Worm (Caenorhabditis elegans) whole organism, L1 larva: ENCODE measurements around the gene F19B10.10.

Experiments
- C04F5.9 ChIP-seq: sonication (generic microtip); optimal IDR thresholded peaks from 2 replicates; lab custom pipeline; 2016; ENCODE audit warnings: missing genetic modification characterization, missing compliant biosample characterization
- C34B4.2 ChIP-seq: sonication (generic microtip); optimal IDR thresholded peaks from 2 replicates; lab custom pipeline; 2017; ENCODE audit warnings: mild to moderate bottlenecking, missing genetic modification characterization, missing compliant biosample characterization
- F16B12.6 ChIP-seq: fragments of 150-350 bp; optimal IDR thresholded peaks from 2 replicates; lab custom pipeline; 2014; ENCODE audit warnings: missing biosample characterization, missing genetic modification characterization
- aly-2 ChIP-seq: fragments of 150-350 bp; optimal IDR thresholded peaks from 2 replicates; lab custom pipeline; 2014; ENCODE audit warnings: missing biosample characterization, missing genetic modification characterization
- ceh-8 ChIP-seq: fragments of 200-800 bp; sonication (Bioruptor generic); optimal IDR thresholded peaks from 2 replicates; lab custom pipeline; 2018; ENCODE audit warnings: mild to moderate bottlenecking, missing genetic modification characterization, moderate library complexity, missing compliant biosample characterization
- ceh-82 ChIP-seq, 3 experiments: fragments of 150-350 bp in 1 of 3; sonication (generic microtip) in 2 of 3; optimal IDR thresholded peaks; 2 replicates each; lab custom pipeline; 2014 to 2017; ENCODE audit warnings: missing biosample characterization in 3 of 3, missing genetic modification characterization in 3 of 3
- ceh-90 ChIP-seq: sonication (generic microtip); optimal IDR thresholded peaks from 2 replicates; lab custom pipeline; 2016; ENCODE audit warnings: missing genetic modification characterization, missing compliant biosample characterization
- dsc-1 ChIP-seq: sonication (generic microtip); optimal IDR thresholded peaks from 2 replicates; lab custom pipeline; 2016; ENCODE audit warnings: mild to moderate bottlenecking, missing genetic modification characterization, missing compliant biosample characterization
- efl-3 ChIP-seq: fragments of 200-800 bp; sonication (Bioruptor generic); optimal IDR thresholded peaks from 2 replicates; lab custom pipeline; 2018; ENCODE audit warnings: mild to moderate bottlenecking, missing genetic modification characterization, missing compliant biosample characterization
- egl-27 ChIP-seq, 2 experiments: fragments of 150-350 bp in 1 of 2; sonication (generic microtip); optimal IDR thresholded peaks; 3 replicates each; lab custom pipeline; 2017 to 2018; ENCODE audit warnings: missing biosample characterization in 2 of 2, missing genetic modification characterization in 2 of 2, missing genetic modification reagents in 2 of 2
- elt-2 ChIP-seq: sonication (generic microtip); optimal IDR thresholded peaks from 2 replicates; lab custom pipeline; 2016; ENCODE audit warnings: missing genetic modification characterization, mild to moderate bottlenecking, inconsistent platforms, missing compliant biosample characterization, missing genetic modification reagents
- elt-3 ChIP-seq, 6 experiments: fragments of 150-350 bp in 1 of 6; sonication (generic microtip); optimal IDR thresholded peaks; 2 replicates each; lab custom pipeline; 2017 to 2018; ENCODE audit warnings: missing biosample characterization in 6 of 6, missing genetic modification characterization in 6 of 6, inconsistent platforms in 1 of 6
- fkh-8 ChIP-seq: sonication (generic microtip); optimal IDR thresholded peaks from 2 replicates; lab custom pipeline; 2016; ENCODE audit warnings: mild to moderate bottlenecking, missing genetic modification characterization, missing compliant biosample characterization
- grh-1 ChIP-seq: fragments of 200-800 bp; sonication (Bioruptor generic); IDR thresholded peaks from 2 replicates; pipeline ENCODE4 v1.3.6; 2022; ENCODE audit warnings: missing genetic modification reagents, missing genetic modification characterization, missing compliant biosample characterization
- hlh-4 ChIP-seq: sonication (generic microtip); optimal IDR thresholded peaks from 2 replicates; lab custom pipeline; 2016; ENCODE audit warnings: mild to moderate bottlenecking, missing genetic modification characterization, missing compliant biosample characterization
- jun-1 ChIP-seq: fragments of 150-350 bp; optimal IDR thresholded peaks from 2 replicates; lab custom pipeline; 2014; ENCODE audit warnings: missing biosample characterization, missing genetic modification reagents, missing genetic modification characterization
- lin-13 ChIP-seq: fragments of 150-350 bp; optimal IDR thresholded peaks from 2 replicates; lab custom pipeline; 2014; ENCODE audit warnings: missing biosample characterization, missing genetic modification reagents, missing genetic modification characterization
- lin-15B ChIP-seq: fragments of 150-350 bp; sonication (generic microtip); optimal IDR thresholded peaks from 3 replicates; lab custom pipeline; 2014; ENCODE audit warnings: missing biosample characterization, missing genetic modification characterization
- lin-39 ChIP-seq: fragments of 150-350 bp; optimal IDR thresholded peaks from 2 replicates; lab custom pipeline; 2014; ENCODE audit warnings: missing biosample characterization, missing genetic modification reagents, missing genetic modification characterization
- lir-3 ChIP-seq: sonication (generic microtip); optimal IDR thresholded peaks from 2 replicates; lab custom pipeline; 2016; ENCODE audit warnings: mild to moderate bottlenecking, missing genetic modification characterization, moderate library complexity, missing compliant biosample characterization; ENCODE audit not compliant: poor library complexity
- mab-9 ChIP-seq: fragments of 200-800 bp; sonication (Bioruptor generic); IDR thresholded peaks from 2 replicates; pipeline ENCODE4 v1.3.6; 2022; ENCODE audit warnings: missing genetic modification reagents, missing genetic modification characterization, missing compliant biosample characterization
- mdl-1 ChIP-seq, 2 experiments: fragments of 150-350 bp; optimal IDR thresholded peaks; 2 replicates each; lab custom pipeline; 2014 to 2017; ENCODE audit warnings: missing biosample characterization in 2 of 2, missing genetic modification characterization in 2 of 2, inconsistent platforms in 1 of 2
- nhr-11 ChIP-seq: fragments of 150-350 bp; optimal IDR thresholded peaks from 2 replicates; lab custom pipeline; 2014; ENCODE audit warnings: missing biosample characterization, missing genetic modification characterization
- nhr-12 ChIP-seq: sonication (generic microtip); optimal IDR thresholded peaks from 2 replicates; lab custom pipeline; 2017; ENCODE audit warnings: missing biosample characterization, missing genetic modification characterization
- nhr-19 ChIP-seq: fragments of 200-800 bp; sonication (Bioruptor generic); conservative IDR thresholded peaks from 2 replicates; pipeline ENCODE4 v1.3.6; 2022; ENCODE audit warnings: missing genetic modification characterization, missing compliant biosample characterization
- nhr-237 ChIP-seq: fragments of 150-350 bp; optimal IDR thresholded peaks from 2 replicates; lab custom pipeline; 2014; ENCODE audit warnings: missing biosample characterization, missing genetic modification characterization
- nhr-28 ChIP-seq: fragments of 150-350 bp; optimal IDR thresholded peaks from 2 replicates; lab custom pipeline; 2014; ENCODE audit warnings: missing biosample characterization, missing genetic modification characterization
- nhr-84 ChIP-seq: sonication (generic microtip); optimal IDR thresholded peaks from 2 replicates; lab custom pipeline; 2017; ENCODE audit warnings: missing biosample characterization, missing genetic modification characterization
- snpc-4 ChIP-seq: fragments of 150-350 bp; optimal IDR thresholded peaks from 2 replicates; lab custom pipeline; 2014; ENCODE audit warnings: missing biosample characterization, missing genetic modification characterization
- sox-4 ChIP-seq: sonication (generic microtip); optimal IDR thresholded peaks from 2 replicates; lab custom pipeline; 2016; ENCODE audit warnings: missing genetic modification characterization, missing compliant biosample characterization
- unc-130 ChIP-seq: fragments of 150-350 bp; optimal IDR thresholded peaks from 2 replicates; lab custom pipeline; 2017; ENCODE audit warnings: missing biosample characterization, missing genetic modification characterization, inconsistent platforms
- unc-98 ChIP-seq: fragments of 200-800 bp; sonication (Bioruptor generic); IDR thresholded peaks from 2 replicates; pipeline ENCODE4 v1.3.6; 2022; ENCODE audit warnings: missing genetic modification characterization, missing compliant biosample characterization
- zag-1 ChIP-seq: fragments of 150-350 bp; optimal IDR thresholded peaks from 2 replicates; lab custom pipeline; 2014; ENCODE audit warnings: missing biosample characterization, missing genetic modification characterization
- zip-4 ChIP-seq: fragments of 200-800 bp; sonication (Bioruptor generic); optimal IDR thresholded peaks from 2 replicates; lab custom pipeline; 2018; ENCODE audit warnings: mild to moderate bottlenecking, missing genetic modification characterization, moderate library complexity, missing compliant biosample characterization

Gene F19B10.10

ce11 chrII:3678978-3679377, 2.2 kb downstream of the F19B10.10 start:
- no peak for TF ChIP-seq elt-2 (tag; lab: Kevin White, UChicago)
- TF ChIP-seq nhr-12 = no peak
- no peak for TF ChIP-seq nhr-84
- no peak for TF ChIP-seq mab-9 (GFP tag; lab: Robert Waterston, UW)
- no peak for TF ChIP-seq aly-2 (tag; lab: Kevin White, UChicago)
- no peak for TF ChIP-seq lin-13 (GFP tag; lab: Kevin White, UChicago)
- no peak for TF ChIP-seq zip-4 (GFP tag; lab: Kevin White, UChicago)
- TF ChIP-seq grh-1 (GFP tag; lab: Robert Waterston, UW) = no peak
- no peak for TF ChIP-seq nhr-28 (tag; lab: Kevin White, UChicago)
- TF ChIP-seq hlh-4 (tag; lab: Kevin White, UChicago) = no peak
- no peak for TF ChIP-seq C04F5.9 (tag; lab: Kevin White, UChicago)
- TF ChIP-seq zag-1 (tag; lab: Kevin White, UChicago) = no peak
- no peak for TF ChIP-seq nhr-237 (tag; lab: Kevin White, UChicago)

- TF ChIP-seq efl-3 (GFP tag; lab: Kevin White, UChicago) = no peak
- no peak for TF ChIP-seq ceh-90 (tag; lab: Kevin White, UChicago)
Observed at ce11 chrII:3675176-3675575, 6.0 kb downstream of the F19B10.10 start, which contains the start of gene F19B10.2. TSS of gene F19B10.2 (plus strand) at chrII:3675476.

ce11 chrII:3673493-3673892, 7.7 kb downstream of the F19B10.10 start, which contains the start of gene sea-1:
TSS of gene sea-1 (minus strand) at chrII:3673593.
- TF ChIP-seq mdl-1 (tag; optimal IDR thresholded peaks at IDR 0.05; lab: Kevin White, UChicago) = no peak
- no peak for TF ChIP-seq nhr-11 (tag; lab: Kevin White, UChicago)
- no peak for TF ChIP-seq zag-1 (tag; lab: Kevin White, UChicago)
- no peak for TF ChIP-seq dsc-1
- TF ChIP-seq lin-15B (tag; lab: Kevin White, UChicago) = no peak
- no peak for TF ChIP-seq egl-27 (tag; optimal IDR thresholded peaks at IDR 0.05; lab: Kevin White, UChicago)
- no peak for TF ChIP-seq elt-3 (tag; optimal IDR thresholded peaks at IDR 0.05; lab: Kevin White, UChicago)
- no peak for TF ChIP-seq sox-4 (tag; lab: Kevin White, UChicago)
- no peak for TF ChIP-seq unc-98 (GFP tag; lab: Robert Waterston, UW)
- TF ChIP-seq nhr-84 = no peak
- TF ChIP-seq ceh-8 (GFP tag; lab: Kevin White, UChicago) = no peak
- TF ChIP-seq mab-9 (GFP tag; lab: Robert Waterston, UW) = no peak

ce11 chrII:3670956-3671355, 10.3 kb downstream of the F19B10.10 start, which contains the start of gene srx-98:
TSS of gene srx-98 (minus strand) at chrII:3671056.
- no peak for TF ChIP-seq lir-3
- TF ChIP-seq, all 84 proteins: peak for 0

ce11 chrII:3669315-3669714, 11.9 kb downstream of the F19B10.10 start, which contains the start of gene srx-97:
TSS of gene srx-97 (minus strand) at chrII:3669415.
- no peak for TF ChIP-seq nhr-19
- no peak for TF ChIP-seq ceh-82 (tag; optimal IDR thresholded peaks at IDR 0.05; lab: Kevin White, UChicago)
- TF ChIP-seq zip-4 (GFP tag; lab: Kevin White, UChicago) = no peak
- TF ChIP-seq snpc-4 (tag; lab: Kevin White, UChicago) = no peak
- no peak for TF ChIP-seq fkh-8 (tag; lab: Kevin White, UChicago)
- TF ChIP-seq jun-1 (tag; lab: Kevin White, UChicago) = no peak
- no peak for TF ChIP-seq C34B4.2
- no peak for TF ChIP-seq lin-39 (tag; lab: Kevin White, UChicago)
- TF ChIP-seq unc-130 (tag; lab: Kevin White, UChicago) = no peak
- no peak for TF ChIP-seq zag-1 (tag; lab: Kevin White, UChicago)
- no peak for TF ChIP-seq F16B12.6 (tag; lab: Kevin White, UChicago)
